Worm (Caenorhabditis elegans): ENCODE data around the gene morc-1.

Gene morc-1

DNA sequence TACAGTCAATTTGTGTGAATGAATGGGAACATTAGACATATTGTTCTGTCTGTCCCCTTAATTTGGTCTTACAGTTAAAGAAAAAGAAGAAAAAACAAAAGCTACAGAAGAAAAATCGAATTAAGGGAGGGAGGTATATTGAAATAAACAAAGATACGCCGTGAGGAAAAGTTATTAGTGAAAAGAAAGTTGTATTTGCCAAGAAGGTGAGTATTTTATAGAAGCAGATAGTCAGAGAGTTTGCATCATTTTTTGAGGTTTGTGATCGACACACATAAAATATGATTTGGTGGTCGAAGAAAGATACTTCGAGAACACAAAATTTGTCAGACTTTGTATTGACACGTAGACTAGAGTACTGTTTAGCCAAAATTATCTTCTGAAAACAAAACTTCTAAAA is 6.4 kb downstream of the morc-1 start (continued):
- no peak for TF ChIP-seq ztf-1 (GFP tag; conservative IDR thresholded peaks at IDR 0.05)
- peak; percentile 24 for TF ChIP-seq crh-2 (tag; optimal IDR thresholded peaks at IDR 0.05)
- no peak for TF ChIP-seq elt-1 (tag; optimal IDR thresholded peaks at IDR 0.05)
- TF ChIP-seq peb-1 (tag; optimal IDR thresholded peaks at IDR 0.05), result no peak
- peak; percentile 91 for TF ChIP-seq nhr-129 (tag; optimal IDR thresholded peaks at IDR 0.05)
- TF ChIP-seq nhr-77 (tag; optimal IDR thresholded peaks at IDR 0.05), result no peak
- TF ChIP-seq skn-1 (tag; optimal IDR thresholded peaks at IDR 0.05), result no peak
- TF ChIP-seq blmp-1 (tag; optimal IDR thresholded peaks at IDR 0.05; ENCODE audit: insufficient read depth), result peak; percentile 14

- TF ChIP-seq nhr-12 (tag; optimal IDR thresholded peaks at IDR 0.05) (no peak), lin-13 (GFP tag; optimal IDR thresholded peaks at IDR 0.05) (no peak), Y55F3AM.14 (GFP tag; optimal IDR thresholded peaks at IDR 0.05) (no peak), ceh-16 (tag; optimal IDR thresholded peaks at IDR 0.05) (no peak), sma-3 (GFP tag; optimal IDR thresholded peaks at IDR 0.05) (no peak), zag-1 (tag; optimal IDR thresholded peaks at IDR 0.05) (no peak), unc-55 (GFP tag; optimal IDR thresholded peaks at IDR 0.05) (no peak), nhr-77 (tag; optimal IDR thresholded peaks at IDR 0.05) (no peak), gmeb-1 (tag; optimal IDR thresholded peaks at IDR 0.05) (no peak), mab-5 (tag; optimal IDR thresholded peaks at IDR 0.05) (no peak), nhr-21 (tag; optimal IDR thresholded peaks at IDR 0.05) (no peak), nhr-129 (tag; optimal IDR thresholded peaks at IDR 0.05) (no peak), ztf-1 (GFP tag; conservative IDR thresholded peaks at IDR 0.05) (no peak), nhr-237 (tag; optimal IDR thresholded peaks at IDR 0.05) (no peak), ceh-82 (tag; optimal IDR thresholded peaks at IDR 0.05) (no peak), snpc-4 (tag; optimal IDR thresholded peaks at IDR 0.05) (no peak)
These were observed 7.1 kb downstream of the morc-1 start, which contains the start of gene emb-8 for ce11 chrIII:5199577-5199976. TSS of gene emb-8 (minus strand) at chrIII:5199677.

- TF ChIP-seq ama-1 (optimal IDR thresholded peaks at IDR 0.05) (peak; percentile 26), elt-1 (tag; optimal IDR thresholded peaks at IDR 0.05) (no peak), nhr-129 (tag; optimal IDR thresholded peaks at IDR 0.05) (peak; percentile 57), sma-3 (GFP tag; optimal IDR thresholded peaks at IDR 0.05) (peak; percentile 2), crh-2 (tag; optimal IDR thresholded peaks at IDR 0.05) (peak; percentile 11), elt-3 (tag; optimal IDR thresholded peaks at IDR 0.05) (no peak), ztf-4 (tag; optimal IDR thresholded peaks at IDR 0.05) (peak; percentile 66), R02D3.7 (tag; optimal IDR thresholded peaks at IDR 0.05) (no peak)
These were observed 10.2 kb downstream of the morc-1 start for ce11 chrIII:5196298-5197045.

- TF ChIP-seq nhr-21 (tag; optimal IDR thresholded peaks at IDR 0.05), result no peak
- TF ChIP-seq elt-1 (tag; optimal IDR thresholded peaks at IDR 0.05), result no peak
- no peak for TF ChIP-seq lin-13 (GFP tag; optimal IDR thresholded peaks at IDR 0.05)
- TF ChIP-seq sma-3 (GFP tag; optimal IDR thresholded peaks at IDR 0.05), result no peak
- no peak for TF ChIP-seq lsy-2 (tag; optimal IDR thresholded peaks at IDR 0.05)
- no peak for TF ChIP-seq skn-1 (tag; optimal IDR thresholded peaks at IDR 0.05)
- peak; percentile 32 for TF ChIP-seq C34F6.9 (tag; optimal IDR thresholded peaks at IDR 0.05)
- no peak for TF ChIP-seq nhr-77 (tag; optimal IDR thresholded peaks at IDR 0.05)
These were observed 11.0 kb downstream of the morc-1 start, which contains the start of gene moc-6 for ce11 chrIII:5195690-5196089. TSS of gene moc-6 (plus strand) at chrIII:5195990.

DNA sequence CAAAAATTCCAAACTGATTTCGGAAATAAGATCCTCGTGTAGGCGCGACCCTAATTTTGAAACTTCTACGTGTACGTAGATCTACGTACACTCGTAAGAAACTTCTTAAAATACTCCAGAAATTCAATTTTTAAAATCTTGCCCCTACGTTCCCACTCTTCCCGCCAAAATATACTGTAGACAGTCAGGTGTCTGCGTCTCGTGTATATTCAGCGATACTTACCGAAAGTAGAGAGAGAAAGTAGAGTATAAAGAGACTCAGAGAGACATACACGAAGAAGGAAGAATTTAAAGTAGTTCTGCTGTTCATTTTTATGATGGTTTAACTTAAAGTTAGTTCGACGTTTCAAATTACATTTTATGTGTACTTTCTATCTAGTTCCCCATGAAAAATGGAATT is 13.4 kb downstream of the morc-1 start:
- TF ChIP-seq egl-27 (tag; optimal IDR thresholded peaks at IDR 0.05) (no peak), lsy-2 (tag; optimal IDR thresholded peaks at IDR 0.05) (no peak), lin-39 (tag; optimal IDR thresholded peaks at IDR 0.05) (no peak)

DNA sequence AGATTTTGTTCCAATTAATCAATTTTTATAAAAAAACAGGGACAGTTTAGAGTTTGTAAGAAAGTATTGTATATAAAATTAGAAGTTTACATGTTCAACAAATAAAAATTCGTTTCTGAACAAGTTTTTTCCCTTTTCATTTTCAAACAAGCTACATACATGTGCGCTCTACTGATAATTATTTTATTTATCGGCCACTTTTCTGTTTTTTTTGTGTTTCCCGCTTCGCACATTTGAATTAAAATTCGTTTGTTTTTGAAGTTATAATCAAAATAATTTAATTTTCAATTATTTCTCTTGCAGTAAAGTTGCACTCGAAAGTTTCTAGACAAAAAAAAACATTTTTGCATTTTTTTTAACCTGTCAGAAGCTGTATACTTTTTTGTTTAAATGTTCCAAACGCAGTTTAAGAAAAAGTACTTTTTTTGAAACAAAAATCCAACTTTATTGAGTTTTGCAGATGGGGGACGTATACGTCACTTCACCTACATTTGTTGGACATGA is 16.0 kb downstream of the morc-1 start, which contains the start of gene hira-1:
TSS of gene hira-1 (plus strand) at position 454 of the 504 bp plus-strand sequence.
- TF ChIP-seq dmd-4 (tag; optimal IDR thresholded peaks at IDR 0.05), result no peak
- no peak for TF ChIP-seq ama-1 (optimal IDR thresholded peaks at IDR 0.05)
- TF ChIP-seq crh-2 (tag; optimal IDR thresholded peaks at IDR 0.05), result peak; percentile 38
- TF ChIP-seq blmp-1 (tag; optimal IDR thresholded peaks at IDR 0.05; ENCODE audit: insufficient read depth), result no peak
- TF ChIP-seq mdl-1 (tag; optimal IDR thresholded peaks at IDR 0.05), result no peak
- TF ChIP-seq nhr-6 (tag; optimal IDR thresholded peaks at IDR 0.05), result no peak
- peak; percentile 78 for TF ChIP-seq C34F6.9 (tag; optimal IDR thresholded peaks at IDR 0.05)
- TF ChIP-seq nhr-10 (tag; optimal IDR thresholded peaks at IDR 0.05), result no peak
- peak; percentile 17 for TF ChIP-seq lin-13 (GFP tag; optimal IDR thresholded peaks at IDR 0.05)
- TF ChIP-seq F13H6.1 (tag; optimal IDR thresholded peaks at IDR 0.05), result no peak
- TF ChIP-seq sma-9 (GFP tag; optimal IDR thresholded peaks at IDR 0.05), result no peak
- TF ChIP-seq sma-9 (tag; optimal IDR thresholded peaks at IDR 0.05), result no peak
- TF ChIP-seq nhr-25 (tag; optimal IDR thresholded peaks at IDR 0.05), result no peak
- no peak for TF ChIP-seq alr-1 (tag; optimal IDR thresholded peaks at IDR 0.05)
- no peak for TF ChIP-seq aly-2 (tag; optimal IDR thresholded peaks at IDR 0.05)
- TF ChIP-seq mab-5 (tag; optimal IDR thresholded peaks at IDR 0.05), result no peak
- TF ChIP-seq peb-1 (tag; optimal IDR thresholded peaks at IDR 0.05), result no peak
- TF ChIP-seq snpc-4 (tag; optimal IDR thresholded peaks at IDR 0.05), result no peak
- peak; percentile 52 for TF ChIP-seq sem-4 (tag; optimal IDR thresholded peaks at IDR 0.05)
- no peak for TF ChIP-seq skn-1 (tag; optimal IDR thresholded peaks at IDR 0.05)
- TF ChIP-seq ztf-4 (tag; optimal IDR thresholded peaks at IDR 0.05), result no peak
- TF ChIP-seq gmeb-1 (tag; optimal IDR thresholded peaks at IDR 0.05), result peak; percentile 47
- peak; percentile 70 for TF ChIP-seq unc-55 (GFP tag; optimal IDR thresholded peaks at IDR 0.05)
- peak in 1 of 2 experiments; percentile 56 for TF ChIP-seq lsy-2 (tag; optimal IDR thresholded peaks at IDR 0.05)

Data from whole organism, L2 larva.